Fruit fly (Drosophila melanogaster) whole organism, embryonic: Measurements from ENCODE around the gene eIF4E7.

Experiments
- Ada2b ChIP-seq: fragments of 200-800 bp; sonication (Bioruptor generic); IDR thresholded peaks from 2 replicates; pipeline ENCODE4 v1.3.6; 2022; ENCODE audit warnings: missing biosample characterization, missing genetic modification characterization
- Awh ChIP-seq: fragments of 200-800 bp; sonication (Bioruptor generic); IDR thresholded peaks from 2 replicates; pipeline ENCODE4, ENCODE4 v1.3.6; 2022; ENCODE audit warnings: missing biosample characterization, missing genetic modification characterization
- Bdp1 ChIP-seq: fragments of 200-800 bp; sonication (Bioruptor generic); optimal IDR thresholded peaks from 3 replicates; lab custom pipeline; 2016; ENCODE audit warnings: missing biosample characterization, missing genetic modification characterization
- Bgb ChIP-seq: fragments of 200-800 bp; sonication (Bioruptor generic); IDR thresholded peaks from 2 replicates; pipeline ENCODE4 v1.3.6; 2022; ENCODE audit warnings: missing biosample characterization, missing genetic modification characterization; ENCODE audit not compliant: partially characterized antibody
- CG11093 ChIP-seq: fragments of 200-800 bp; sonication (Bioruptor generic); IDR thresholded peaks from 3 replicates; pipeline ENCODE4 v1.3.6; 2022; ENCODE audit warnings: missing biosample characterization, missing genetic modification characterization
- CG11504 ChIP-seq: fragments of 200-800 bp; sonication (Bioruptor generic); optimal IDR thresholded peaks from 3 replicates; lab custom pipeline; 2019; ENCODE audit warnings: missing biosample characterization, mild to moderate bottlenecking, missing genetic modification characterization, moderate library complexity
- CG12104 ChIP-seq: fragments of 200-800 bp; sonication (Bioruptor generic); optimal IDR thresholded peaks from 3 replicates; lab custom pipeline; 2016; ENCODE audit warnings: missing biosample characterization, missing genetic modification characterization
- CG15011 ChIP-seq: fragments of 200-800 bp; sonication (Bioruptor generic); optimal IDR thresholded peaks from 3 replicates; lab custom pipeline; 2018; ENCODE audit warnings: missing biosample characterization, mild to moderate bottlenecking, missing genetic modification characterization
- CG15601 ChIP-seq: fragments of 200-800 bp; sonication (Bioruptor generic); optimal IDR thresholded peaks from 3 replicates; lab custom pipeline; 2019; ENCODE audit warnings: missing biosample characterization, mild to moderate bottlenecking, missing genetic modification characterization, moderate library complexity
- CG1602 ChIP-seq: fragments of 200-800 bp; sonication (Bioruptor generic); optimal IDR thresholded peaks from 3 replicates; lab custom pipeline; 2016; ENCODE audit warnings: missing biosample characterization, missing genetic modification characterization
- CG16815 ChIP-seq: fragments of 200-800 bp; sonication (Bioruptor generic); optimal IDR thresholded peaks from 3 replicates; lab custom pipeline; 2017; ENCODE audit warnings: missing biosample characterization, mild to moderate bottlenecking, missing genetic modification characterization
- CG17186 ChIP-seq: fragments of 200-800 bp; sonication (Bioruptor generic); optimal IDR thresholded peaks from 3 replicates; lab custom pipeline; 2017; ENCODE audit warnings: missing biosample characterization, missing genetic modification reagents, missing genetic modification characterization
- CG18476 ChIP-seq: fragments of 200-800 bp; sonication (Bioruptor generic); optimal IDR thresholded peaks from 2 replicates; lab custom pipeline; 2016; ENCODE audit warnings: missing biosample characterization, mild to moderate bottlenecking, missing genetic modification characterization
- CG2202 ChIP-seq: fragments of 200-800 bp; sonication (Bioruptor generic); optimal IDR thresholded peaks from 2 replicates; lab custom pipeline; 2018; ENCODE audit warnings: missing biosample characterization, mild to moderate bottlenecking, missing genetic modification characterization
- CG2875 ChIP-seq: fragments of 200-800 bp; sonication (Bioruptor generic); optimal IDR thresholded peaks from 2 replicates; lab custom pipeline; 2017; ENCODE audit warnings: missing biosample characterization, mild to moderate bottlenecking, missing genetic modification characterization, missing genetic modification reagents
- CG32767 ChIP-seq: fragments of 200-800 bp; sonication (Bioruptor generic); IDR thresholded peaks from 2 replicates; pipeline ENCODE4 v1.3.6; 2022; ENCODE audit warnings: missing biosample characterization, missing genetic modification characterization
- CG4360 ChIP-seq: fragments of 200-800 bp; sonication (Bioruptor generic); IDR thresholded peaks from 2 replicates; pipeline ENCODE4 v1.3.6; 2022; ENCODE audit warnings: missing biosample characterization, missing genetic modification characterization
- CG4854 ChIP-seq: fragments of 200-800 bp; sonication (Bioruptor generic); optimal IDR thresholded peaks from 2 replicates; lab custom pipeline; 2016; ENCODE audit warnings: missing biosample characterization, missing genetic modification characterization, inconsistent platforms
- CG5245 ChIP-seq: fragments of 200-800 bp; sonication (Bioruptor generic); optimal IDR thresholded peaks from 3 replicates; lab custom pipeline; 2016; ENCODE audit warnings: missing biosample characterization, missing genetic modification characterization
- CG6254 ChIP-seq: fragments of 200-800 bp; sonication (Bioruptor generic); optimal IDR thresholded peaks from 3 replicates; lab custom pipeline; 2017; ENCODE audit warnings: mild to moderate bottlenecking, missing biosample characterization, missing genetic modification reagents, missing genetic modification characterization
- CG7839 ChIP-seq: fragments of 200-800 bp; sonication (Bioruptor generic); optimal IDR thresholded peaks from 3 replicates; lab custom pipeline; 2018; ENCODE audit warnings: missing biosample characterization, mild to moderate bottlenecking, missing genetic modification characterization, moderate library complexity
- CG8388 ChIP-seq: fragments of 200-800 bp; sonication (Bioruptor generic); optimal IDR thresholded peaks from 2 replicates; lab custom pipeline; 2019; ENCODE audit warnings: missing biosample characterization, mild to moderate bottlenecking, missing genetic modification characterization, moderate library complexity
- CoRest ChIP-seq: fragments of 200-800 bp; sonication (Bioruptor generic); optimal IDR thresholded peaks from 3 replicates; lab custom pipeline; 2018; ENCODE audit warnings: missing biosample characterization, mild to moderate bottlenecking, missing genetic modification characterization, moderate library complexity
- D19A ChIP-seq: fragments of 200-800 bp; optimal IDR thresholded peaks from 3 replicates; lab custom pipeline; 2019; ENCODE audit warnings: missing biosample characterization, mild to moderate bottlenecking, missing genetic modification characterization, moderate library complexity
- Drgx ChIP-seq: fragments of 200-800 bp; sonication (Bioruptor generic); IDR thresholded peaks from 2 replicates; pipeline ENCODE4 v1.3.6; 2022; ENCODE audit warnings: missing biosample characterization, missing genetic modification characterization
- Fer2 ChIP-seq: fragments of 200-800 bp; sonication (Bioruptor generic); optimal IDR thresholded peaks from 2 replicates; lab custom pipeline; 2018; ENCODE audit warnings: missing biosample characterization, mild to moderate bottlenecking, missing genetic modification characterization, moderate library complexity
- HmgZ ChIP-seq: fragments of 200-800 bp; sonication (Bioruptor generic); optimal IDR thresholded peaks from 2 replicates; lab custom pipeline; 2018; ENCODE audit warnings: missing biosample characterization, mild to moderate bottlenecking, missing genetic modification characterization
- MBD-R2 ChIP-seq: fragments of 200-800 bp; sonication (Bioruptor generic); IDR thresholded peaks from 2 replicates; pipeline ENCODE4 v1.3.6; 2022; ENCODE audit warnings: missing biosample characterization, missing genetic modification characterization
- MESR4 ChIP-seq: fragments of 200-800 bp; sonication (Bioruptor generic); optimal IDR thresholded peaks from 2 replicates; lab custom pipeline; 2018; ENCODE audit warnings: missing biosample characterization, mild to moderate bottlenecking, missing genetic modification characterization, moderate library complexity
- MTF-1 ChIP-seq: fragments of 200-800 bp; sonication (Bioruptor generic); optimal IDR thresholded peaks from 2 replicates; lab custom pipeline; 2018; ENCODE audit warnings: missing biosample characterization, mild to moderate bottlenecking, missing genetic modification characterization, borderline replicate concordance
- Opbp ChIP-seq: fragments of 200-800 bp; sonication (Bioruptor generic); IDR thresholded peaks from 3 replicates; pipeline ENCODE4 v1.3.6; 2022; ENCODE audit warnings: missing biosample characterization, missing genetic modification characterization; ENCODE audit not compliant: partially characterized antibody
- Rfx ChIP-seq: fragments of 200-800 bp; sonication (Bioruptor generic); IDR thresholded peaks from 2 replicates; pipeline ENCODE4 v1.3.6; 2022; ENCODE audit warnings: missing biosample characterization, missing genetic modification characterization
- Sry-β ChIP-seq: fragments of 200-800 bp; sonication (Bioruptor generic); optimal IDR thresholded peaks from 2 replicates; lab custom pipeline; 2018; ENCODE audit warnings: missing biosample characterization, mild to moderate bottlenecking, missing genetic modification characterization, moderate library complexity
- aop ChIP-seq: fragments of 200-800 bp; sonication (Bioruptor generic); IDR thresholded peaks from 2 replicates; pipeline ENCODE4 v1.3.6; 2022; ENCODE audit warnings: missing biosample characterization, missing genetic modification characterization
- ato ChIP-seq: fragments of 200-800 bp; sonication (Bioruptor generic); IDR thresholded peaks from 2 replicates; pipeline ENCODE4 v1.3.6; 2022; ENCODE audit warnings: missing biosample characterization, missing genetic modification characterization; ENCODE audit not compliant: partially characterized antibody
- bcd ChIP-seq: fragments of 200-800 bp; sonication (Bioruptor generic); optimal IDR thresholded peaks from 2 replicates; lab custom pipeline; 2017; ENCODE audit warnings: missing biosample characterization, mild to moderate bottlenecking, missing genetic modification characterization
- chm ChIP-seq: fragments of 200-800 bp; sonication (Bioruptor generic); IDR thresholded peaks from 2 replicates; pipeline ENCODE4 v1.3.6; 2022; ENCODE audit warnings: missing biosample characterization, missing genetic modification characterization
- crol ChIP-seq: fragments of 200-800 bp; sonication (Bioruptor generic); IDR thresholded peaks from 2 replicates; pipeline ENCODE4 v1.3.6; 2022; ENCODE audit warnings: missing biosample characterization, missing genetic modification characterization
- dimm ChIP-seq: fragments of 200-800 bp; sonication (Bioruptor generic); IDR thresholded peaks from 2 replicates; pipeline ENCODE4 v1.3.6; 2022; ENCODE audit warnings: missing biosample characterization, missing genetic modification characterization
- esg ChIP-seq: fragments of 200-800 bp; sonication (Bioruptor generic); conservative IDR thresholded peaks from 2 replicates; pipeline ENCODE4 v1.3.6; 2022; ENCODE audit warnings: missing biosample characterization, missing genetic modification characterization
- gce ChIP-seq: fragments of 200-800 bp; sonication (Bioruptor generic); IDR thresholded peaks from 3 replicates; pipeline ENCODE4 v1.3.6; 2022; ENCODE audit warnings: missing biosample characterization, missing genetic modification characterization
- gcm2 ChIP-seq: fragments of 200-800 bp; sonication (Bioruptor generic); optimal IDR thresholded peaks from 2 replicates; lab custom pipeline; 2016; ENCODE audit warnings: missing biosample characterization, missing genetic modification characterization
- hkb ChIP-seq, 2 experiments: fragments of 200-800 bp in 1 of 2; fragments of >200 bp in 1 of 2; sonication (Bioruptor generic) in 1 of 2; IDR thresholded peaks in 1 of 2; optimal IDR thresholded peaks in 1 of 2; 2 replicates each; pipeline versions ENCODE4 v1.3.6 to Lab custom; 2017 to 2022; ENCODE audit warnings: missing biosample characterization in 1 of 2, missing genetic modification characterization in 1 of 2
- inv ChIP-seq: fragments of 200-800 bp; sonication (Bioruptor generic); IDR thresholded peaks from 2 replicates; pipeline ENCODE4 v1.3.6; 2022; ENCODE audit warnings: missing biosample characterization, missing genetic modification characterization; ENCODE audit not compliant: partially characterized antibody
- nmo ChIP-seq: fragments of 200-800 bp; sonication (Bioruptor generic); optimal IDR thresholded peaks from 2 replicates; lab custom pipeline; 2018; ENCODE audit warnings: missing biosample characterization, mild to moderate bottlenecking, missing genetic modification characterization, moderate library complexity
- row ChIP-seq: fragments of 200-800 bp; sonication (Bioruptor generic); IDR thresholded peaks from 3 replicates; pipeline ENCODE4 v1.3.6; 2022; ENCODE audit warnings: missing biosample characterization, missing genetic modification characterization
- sim ChIP-seq: fragments of 200-800 bp; sonication (Bioruptor generic); IDR thresholded peaks from 2 replicates; pipeline ENCODE4 v1.3.6; 2022; ENCODE audit warnings: missing biosample characterization, missing genetic modification characterization
- stwl ChIP-seq: fragments of 200-800 bp; sonication (Bioruptor generic); optimal IDR thresholded peaks from 3 replicates; lab custom pipeline; 2018; ENCODE audit warnings: missing biosample characterization, mild to moderate bottlenecking, missing genetic modification characterization, moderate library complexity
- trem ChIP-seq: fragments of 200-800 bp; optimal IDR thresholded peaks from 3 replicates; lab custom pipeline; 2019; ENCODE audit warnings: missing biosample characterization, mild to moderate bottlenecking, missing genetic modification characterization, moderate library complexity
- vnd ChIP-seq: fragments of 200-800 bp; sonication (Bioruptor generic); IDR thresholded peaks from 3 replicates; pipeline ENCODE4 v1.3.6; 2022; ENCODE audit warnings: missing biosample characterization, missing genetic modification characterization; ENCODE audit not compliant: partially characterized antibody

eIF4E7 gene

DNA sequence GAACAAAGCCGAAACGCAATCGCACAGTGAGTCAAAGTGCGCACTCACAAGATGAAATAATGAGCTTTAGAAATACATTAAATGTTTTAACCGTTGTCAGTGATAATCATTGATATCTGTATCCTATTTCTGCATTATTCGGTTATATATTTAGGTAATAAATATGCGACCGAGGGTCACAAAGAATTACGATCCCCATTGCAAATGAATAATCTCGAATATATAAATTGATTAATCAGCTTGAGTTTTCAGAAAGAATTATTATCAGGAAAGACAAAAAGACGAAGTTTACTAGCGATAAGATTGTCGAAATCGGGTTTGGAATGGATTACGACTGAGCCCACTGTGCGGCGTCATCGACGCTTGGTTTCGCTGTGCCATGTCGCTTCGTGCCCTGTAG, 8.8 kb upstream of the eIF4E7 start (continued):
- TF ChIP-seq CG11093 (GFP tag; lab: Robert Waterston, UW), result no peak
- TF ChIP-seq Ada2b (GFP tag; lab: Robert Waterston, UW), result peak; percentile 40; the same call in 1 of the 2 replicates
- TF ChIP-seq Fer2 (tag; lab: Kevin White, UChicago), result no peak
- no peak for TF ChIP-seq dimm (GFP tag; lab: Robert Waterston, UW)
- TF ChIP-seq Drgx (GFP tag; lab: Robert Waterston, UW), result 0 out of 2 replicates have a peak, but pooled peaks have one; percentile 40
- no peak for TF ChIP-seq gcm2 (GFP tag; lab: Kevin White, UChicago)
- peak; percentile 71 for TF ChIP-seq CG11504
- TF ChIP-seq CG4854 (GFP tag; lab: Kevin White, UChicago), result no peak
- TF ChIP-seq esg (GFP tag; lab: Robert Waterston, UW), result no peak
- no peak for TF ChIP-seq CG6254 (GFP tag; lab: Kevin White, UChicago)
- TF ChIP-seq HmgZ, result peak; percentile 34
- TF ChIP-seq Opbp, result no peak
- TF ChIP-seq CG16815 (GFP tag; lab: Kevin White, UChicago), result peak; percentile 4
- no peak for TF ChIP-seq gce (GFP tag; lab: Robert Waterston, UW)
- no peak for TF ChIP-seq MTF-1 (GFP tag; lab: Kevin White, UChicago)
- peak; percentile 65 for TF ChIP-seq CoRest (tag; lab: Kevin White, UChicago)
- no peak for TF ChIP-seq Awh (GFP tag; lab: Robert Waterston, UW)
- TF ChIP-seq CG7839 (tag; lab: Kevin White, UChicago), result peak; percentile 71
- TF ChIP-seq nmo (GFP tag; lab: Kevin White, UChicago), result peak; percentile 57
- no peak for TF ChIP-seq sim (GFP tag; lab: Robert Waterston, UW)
- TF ChIP-seq stwl, result no peak
- TF ChIP-seq chm (GFP tag; lab: Robert Waterston, UW), result no peak
- peak; percentile 35 for TF ChIP-seq CG8388 (GFP tag; lab: Kevin White, UChicago)
- TF ChIP-seq MESR4 (GFP tag; lab: Kevin White, UChicago), result no peak
- TF ChIP-seq CG2875 (GFP tag; lab: Kevin White, UChicago), result no peak
- no peak for TF ChIP-seq CG1602
- peak; percentile 43 for TF ChIP-seq bcd (GFP tag; lab: Kevin White, UChicago)
- TF ChIP-seq CG15011, result peak; percentile 37
- no peak for TF ChIP-seq CG2202 (tag; lab: Kevin White, UChicago)
- no peak for TF ChIP-seq MBD-R2 (GFP tag; lab: Robert Waterston, UW)
- TF ChIP-seq ato, result no peak
- TF ChIP-seq Bdp1 (GFP tag; lab: Kevin White, UChicago), result no peak
- no peak for TF ChIP-seq CG32767
- TF ChIP-seq crol (GFP tag; lab: Robert Waterston, UW), result no peak
- no peak for TF ChIP-seq CG17186
- TF ChIP-seq CG5245 (GFP tag; lab: Kevin White, UChicago), result no peak
- TF ChIP-seq D19A (tag; lab: Kevin White, UChicago), result peak; percentile 40
- no peak for TF ChIP-seq vnd (GFP tag; lab: Robert Waterston, UW)
- no peak for TF ChIP-seq hkb (optimal IDR thresholded peaks at IDR 0.05; lab: Kevin White, UChicago)
- TF ChIP-seq hkb (GFP tag; IDR thresholded peaks at IDR 0.05; lab: Robert Waterston, UW), result 0 out of 2 replicates have a peak, but pooled peaks have one; percentile 40
- peak; percentile 49 for TF ChIP-seq Rfx (GFP tag; lab: Robert Waterston, UW)
- no peak for TF ChIP-seq CG4360 (GFP tag; lab: Robert Waterston, UW)
- no peak for TF ChIP-seq Sry-β
- TF ChIP-seq trem (tag; lab: Kevin White, UChicago), result no peak
- no peak for TF ChIP-seq Bgb (GFP tag; lab: Robert Waterston, UW)
- no peak for TF ChIP-seq CG15601
- peak; percentile 5 for TF ChIP-seq CG12104 (GFP tag; lab: Kevin White, UChicago)
- no peak for TF ChIP-seq aop
- peak; percentile 48 for TF ChIP-seq CG18476
- TF ChIP-seq row (GFP tag; lab: Robert Waterston, UW), result peak; percentile 66
- TF ChIP-seq inv, result no peak
